Worm (Caenorhabditis elegans): Measurements from ENCODE around the gene F23B12.4.

Gene F23B12.4

DNA sequence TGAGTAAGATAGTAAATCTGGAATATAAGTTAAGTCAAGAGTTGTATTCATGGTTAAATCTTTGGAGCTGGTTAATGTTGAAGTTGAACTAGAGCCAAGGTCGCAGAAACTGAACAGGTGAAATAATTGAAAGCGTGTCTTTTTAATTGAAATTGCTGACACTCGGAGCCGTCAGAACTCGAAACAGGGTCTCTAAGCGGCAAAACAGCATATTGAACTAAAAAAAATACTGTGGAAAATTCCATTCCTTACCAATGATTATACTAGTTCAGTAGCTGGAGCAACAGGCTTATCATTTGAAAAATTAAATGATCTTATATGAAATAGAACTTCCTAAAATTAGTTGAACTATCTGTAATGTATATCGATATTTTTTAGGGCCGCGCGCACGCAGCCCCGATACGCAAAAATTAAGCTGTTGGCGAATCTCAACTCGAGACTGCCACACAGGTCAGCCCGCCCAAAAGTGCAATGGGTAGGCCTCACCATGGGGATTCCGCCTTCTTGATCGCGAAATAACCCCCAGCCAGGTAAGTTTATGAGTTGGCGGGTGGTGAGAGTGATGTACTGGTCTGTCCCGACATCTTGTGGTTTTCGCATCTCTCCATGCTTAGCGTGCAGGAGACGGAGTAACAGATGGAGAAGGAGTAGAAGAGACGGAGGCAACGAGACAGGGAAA, 27.4 kb downstream of the F23B12.4 start, which contains the start of gene srz-97 (continued):
- TF ChIP-seq nhr-10 (tag; optimal IDR thresholded peaks at IDR 0.05) = no peak
- no peak for TF ChIP-seq lsy-2 (tag; optimal IDR thresholded peaks at IDR 0.05)
- TF ChIP-seq ztf-11 (tag; optimal IDR thresholded peaks at IDR 0.05) = no peak
- TF ChIP-seq unc-39 (tag; optimal IDR thresholded peaks at IDR 0.05) = no peak
- no peak for TF ChIP-seq unc-62 (GFP tag; optimal IDR thresholded peaks at IDR 0.05)
- TF ChIP-seq sma-3 (GFP tag; optimal IDR thresholded peaks at IDR 0.05) = peak; percentile 70
- peak; percentile 40 for TF ChIP-seq crh-2 (tag; optimal IDR thresholded peaks at IDR 0.05)

DNA sequence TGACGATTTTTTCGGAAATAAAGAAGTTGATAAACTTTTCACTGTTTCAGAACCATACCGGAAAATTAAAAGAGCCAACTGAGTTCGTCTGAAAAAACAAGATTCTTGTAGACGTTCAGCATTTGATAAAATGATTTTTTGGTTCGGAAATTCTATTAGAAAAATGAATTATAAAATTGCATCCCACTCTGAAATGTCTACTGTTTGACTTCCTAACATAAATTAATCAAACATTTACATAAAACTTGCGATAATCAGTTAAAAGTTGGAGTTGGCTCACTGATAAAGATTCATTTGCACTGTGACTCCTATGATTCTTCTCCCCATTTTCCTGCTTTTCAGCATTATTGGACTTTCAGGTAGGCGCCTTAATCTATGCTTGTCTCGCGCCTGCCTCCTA, 28.0 kb downstream of the F23B12.4 start, which contains the start of gene clec-57:
Gene clec-57, plus strand, starts transcription at position 301 of the 400 bp plus-strand sequence.
- TF ChIP-seq mdl-1 (tag; optimal IDR thresholded peaks at IDR 0.05) (no peak), unc-62 (GFP tag; optimal IDR thresholded peaks at IDR 0.05) (no peak), nhr-77 (tag; optimal IDR thresholded peaks at IDR 0.05) (no peak), egl-27 (tag; optimal IDR thresholded peaks at IDR 0.05) (no peak), elt-3 (tag; optimal IDR thresholded peaks at IDR 0.05) (no peak), elt-1 (tag; optimal IDR thresholded peaks at IDR 0.05) (no peak), nhr-25 (tag; optimal IDR thresholded peaks at IDR 0.05) (no peak), ztf-1 (GFP tag; conservative IDR thresholded peaks at IDR 0.05) (no peak), nhr-21 (tag; optimal IDR thresholded peaks at IDR 0.05) (no peak)

DNA sequence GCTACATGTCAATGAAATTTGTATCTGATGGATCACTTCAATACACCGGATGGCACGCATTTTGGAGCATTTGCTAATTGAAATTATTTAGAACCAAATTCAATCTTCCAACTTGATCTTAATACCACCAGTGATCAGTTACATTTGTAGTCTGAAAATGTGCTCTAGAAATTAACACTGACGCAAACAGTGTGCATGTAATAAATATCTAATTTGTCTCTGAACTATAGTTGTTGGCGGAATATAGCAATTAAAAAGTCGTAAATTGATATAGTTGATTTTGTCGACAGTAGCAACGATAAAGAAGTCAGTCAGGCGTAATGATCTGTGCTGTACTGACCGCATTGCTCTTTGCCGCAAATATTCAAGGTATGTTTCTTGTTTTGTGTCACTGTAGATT, 31.3 kb downstream of the F23B12.4 start, which contains the start of gene clec-227:
Gene clec-227, plus strand, starts transcription at position 301 of the 400 bp plus-strand sequence.
- TF ChIP-seq nhr-237 (tag; optimal IDR thresholded peaks at IDR 0.05) = no peak
- no peak for TF ChIP-seq nhr-10 (tag; optimal IDR thresholded peaks at IDR 0.05)
- TF ChIP-seq sma-9 (GFP tag; optimal IDR thresholded peaks at IDR 0.05) = no peak
- no peak for TF ChIP-seq sma-9 (tag; optimal IDR thresholded peaks at IDR 0.05)
- TF ChIP-seq unc-39 (tag; optimal IDR thresholded peaks at IDR 0.05) = no peak
- TF ChIP-seq mbf-1 (tag; optimal IDR thresholded peaks at IDR 0.05) = no peak
- TF ChIP-seq nhr-23 (tag; optimal IDR thresholded peaks at IDR 0.05) = no peak
- no peak for TF ChIP-seq ZK546.5 (tag; optimal IDR thresholded peaks at IDR 0.05)

DNA sequence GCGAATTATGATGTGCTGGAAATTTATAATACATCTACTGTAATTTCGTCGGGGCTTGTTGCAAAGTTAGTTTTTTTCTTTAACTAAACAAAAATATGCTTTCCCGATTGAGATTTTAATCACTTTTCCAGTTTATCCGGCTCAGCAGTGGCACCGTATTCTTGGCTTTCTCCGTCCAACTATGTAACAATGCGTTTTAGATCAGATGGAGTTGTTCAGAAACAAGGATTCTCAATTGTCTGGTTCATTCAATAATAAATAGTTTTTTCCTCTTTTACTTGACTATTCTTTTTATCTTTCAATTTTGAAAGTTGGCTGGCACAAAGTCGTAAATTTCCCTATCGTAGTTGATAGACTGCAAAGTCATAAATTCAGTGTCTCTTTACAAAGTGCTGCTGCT, 33.2 kb downstream of the F23B12.4 start, which contains the start of gene clec-56:
Gene clec-56, plus strand, starts transcription at position 301 of the 400 bp plus-strand sequence.
- no peak for TF ChIP-seq ceh-82 (tag; optimal IDR thresholded peaks at IDR 0.05)
- no peak for TF ChIP-seq egl-27 (tag; optimal IDR thresholded peaks at IDR 0.05)
- no peak for TF ChIP-seq aly-2 (tag; optimal IDR thresholded peaks at IDR 0.05)
- TF ChIP-seq snpc-4 (tag; optimal IDR thresholded peaks at IDR 0.05) = no peak
- TF ChIP-seq blmp-1 (tag; optimal IDR thresholded peaks at IDR 0.05; ENCODE audit: insufficient read depth) = no peak
- no peak for TF ChIP-seq nhr-12 (tag; optimal IDR thresholded peaks at IDR 0.05)
- no peak for TF ChIP-seq C34F6.9 (tag; optimal IDR thresholded peaks at IDR 0.05)

DNA sequence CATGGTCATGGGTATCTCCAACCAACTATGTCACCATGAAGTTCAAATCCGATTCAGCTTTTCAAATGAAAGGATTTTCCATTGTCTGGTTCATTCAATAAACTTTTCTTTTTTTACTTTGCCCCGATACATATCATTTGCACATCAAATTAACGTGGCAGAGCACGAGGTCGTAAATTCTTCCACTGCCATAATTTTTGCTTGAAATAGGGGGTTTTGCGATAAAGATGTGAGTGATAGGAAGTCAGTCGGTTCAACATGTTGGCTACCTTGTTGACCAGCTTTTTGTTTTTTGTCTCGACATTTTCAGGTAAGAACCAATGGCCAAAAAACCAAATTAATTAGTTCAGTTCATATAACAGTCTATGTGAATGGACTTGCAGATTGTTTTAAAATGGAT, 35.7 kb downstream of the F23B12.4 start, which contains the start of gene clec-54:
Gene clec-54, plus strand, starts transcription at position 224 of the 400 bp plus-strand sequence.
- TF ChIP-seq mab-5 (tag; optimal IDR thresholded peaks at IDR 0.05) (no peak), crh-2 (tag; optimal IDR thresholded peaks at IDR 0.05) (peak; percentile 35)

DNA sequence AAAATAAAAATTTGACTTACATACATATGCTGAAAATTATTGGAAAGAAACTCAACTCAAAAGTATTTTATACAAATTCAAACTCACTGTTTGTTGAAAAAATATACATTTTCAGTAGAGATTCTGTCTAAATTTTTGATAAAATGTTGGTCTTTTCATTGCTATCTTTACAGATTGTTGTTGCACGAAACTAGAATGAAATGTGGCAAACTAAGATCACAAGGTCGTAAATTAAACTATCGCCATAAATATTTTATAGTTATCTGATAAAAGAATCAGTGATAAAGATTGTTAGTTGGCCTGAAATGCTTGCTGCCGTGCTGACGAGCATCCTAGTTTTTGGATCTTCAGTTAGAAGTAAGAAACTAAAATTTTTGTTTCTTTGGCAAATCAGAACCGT, 38.0 kb downstream of the F23B12.4 start, which contains the start of gene clec-55:
Gene clec-55, plus strand, starts transcription at position 301 of the 400 bp plus-strand sequence.
- no peak for TF ChIP-seq nhr-129 (tag; optimal IDR thresholded peaks at IDR 0.05)
- no peak for TF ChIP-seq Y55F3AM.14 (GFP tag; optimal IDR thresholded peaks at IDR 0.05)
- no peak for TF ChIP-seq mab-5 (tag; optimal IDR thresholded peaks at IDR 0.05)
- no peak for TF ChIP-seq gmeb-1 (tag; optimal IDR thresholded peaks at IDR 0.05)
- TF ChIP-seq blmp-1 (tag; optimal IDR thresholded peaks at IDR 0.05; ENCODE audit: insufficient read depth) = no peak
- TF ChIP-seq zag-1 (tag; optimal IDR thresholded peaks at IDR 0.05) = no peak
- no peak for TF ChIP-seq dmd-4 (tag; optimal IDR thresholded peaks at IDR 0.05)
- TF ChIP-seq unc-55 (GFP tag; optimal IDR thresholded peaks at IDR 0.05) = no peak
- TF ChIP-seq lin-39 (tag; optimal IDR thresholded peaks at IDR 0.05) = no peak
- TF ChIP-seq snpc-4 (tag; optimal IDR thresholded peaks at IDR 0.05) = no peak
- TF ChIP-seq mdl-1 (tag; optimal IDR thresholded peaks at IDR 0.05) = no peak
- no peak for TF ChIP-seq ztf-4 (tag; optimal IDR thresholded peaks at IDR 0.05)
- TF ChIP-seq lsy-2 (tag; optimal IDR thresholded peaks at IDR 0.05) = no peak
- TF ChIP-seq peb-1 (tag; optimal IDR thresholded peaks at IDR 0.05) = no peak
- no peak for TF ChIP-seq alr-1 (tag; optimal IDR thresholded peaks at IDR 0.05)
- TF ChIP-seq nhr-6 (tag; optimal IDR thresholded peaks at IDR 0.05) = no peak
- TF ChIP-seq sma-9 (GFP tag; optimal IDR thresholded peaks at IDR 0.05) = no peak
- TF ChIP-seq sma-9 (tag; optimal IDR thresholded peaks at IDR 0.05) = no peak
